Worm (Caenorhabditis elegans): ENCODE measurements around the gene nst-1.

The nst-1 gene

ce11 chrII:8273060-8273459 lies 9.9 kb downstream of the nst-1 start:
- no peak; the same call in 1 of the 2 replicates for TF ChIP-seq D2030.7 (GFP tag; IDR thresholded peaks at IDR 0.05)
- TF ChIP-seq ztf-18 (tag; optimal IDR thresholded peaks at IDR 0.05), result no peak
- peak; percentile 65 for TF ChIP-seq madf-6 (GFP tag; IDR thresholded peaks at IDR 0.05)
- 0 out of 2 replicates have a peak, but pooled peaks have one; percentile 50 for TF ChIP-seq Y53G8AR.9 (GFP tag; conservative IDR thresholded peaks at IDR 0.05)
- TF ChIP-seq Y79H2A.3 (GFP tag; conservative IDR thresholded peaks at IDR 0.05), result no peak
- peak; percentile 20; the same call in 1 of the 2 replicates for TF ChIP-seq rcor-1 (GFP tag; IDR thresholded peaks at IDR 0.05)
- TF ChIP-seq ceh-27 (GFP tag; optimal IDR thresholded peaks at IDR 0.05), result no peak
- TF ChIP-seq lin-54 (GFP tag; optimal IDR thresholded peaks at IDR 0.05), result peak; percentile 13
- peak; percentile 3 for TF ChIP-seq zim-3 (tag; optimal IDR thresholded peaks at IDR 0.05)
- TF ChIP-seq hlh-26 (GFP tag; conservative IDR thresholded peaks at IDR 0.05), result no peak
- TF ChIP-seq tlf-1 (GFP tag; optimal IDR thresholded peaks at IDR 0.05), result peak; percentile 47
- peak; percentile 64 for TF ChIP-seq F49E8.2 (tag; optimal IDR thresholded peaks at IDR 0.05; ENCODE audit: insufficient read depth)
- TF ChIP-seq F33H1.4 (GFP tag; IDR thresholded peaks at IDR 0.05), result peak; percentile 42
- TF ChIP-seq xnd-1 (tag; optimal IDR thresholded peaks at IDR 0.05), result peak; percentile 44
- TF ChIP-seq unc-130 (GFP tag; optimal IDR thresholded peaks at IDR 0.05), result peak; percentile 25
- no peak for TF ChIP-seq Y95B8A.8 (GFP tag; IDR thresholded peaks at IDR 0.05)
- TF ChIP-seq him-1 (tag; optimal IDR thresholded peaks at IDR 0.05), result peak; percentile 20
- TF ChIP-seq hrde-1 (tag; optimal IDR thresholded peaks at IDR 0.05; ENCODE audit: borderline replicate concordance), result peak; percentile 29
- TF ChIP-seq B0336.3 (GFP tag; IDR thresholded peaks at IDR 0.05), result peak; percentile 64; the same call in 1 of the 2 replicates
- no peak for TF ChIP-seq ama-1 (optimal IDR thresholded peaks at IDR 0.05)
- TF ChIP-seq ama-1 (GFP tag; optimal IDR thresholded peaks at IDR 0.05), result peak in 1 of 2 experiments; percentile 2
- no peak for TF ChIP-seq egl-44 (GFP tag; IDR thresholded peaks at IDR 0.05)
- peak; percentile 29 for TF ChIP-seq athp-1 (tag; optimal IDR thresholded peaks at IDR 0.05)
- peak; percentile 6 for TF ChIP-seq atf-7 (tag; optimal IDR thresholded peaks at IDR 0.05)
- peak; percentile 65 for TF ChIP-seq ekl-4 (GFP tag; IDR thresholded peaks at IDR 0.05)
- no peak for TF ChIP-seq repo-1 (tag; optimal IDR thresholded peaks at IDR 0.05)

- no peak for TF ChIP-seq F57A8.1 (GFP tag; optimal IDR thresholded peaks at IDR 0.05)
- no peak for TF ChIP-seq nfya-1 (tag; optimal IDR thresholded peaks at IDR 0.05; ENCODE audit: borderline replicate concordance, insufficient read depth)
- TF ChIP-seq ceh-100 (GFP tag; IDR thresholded peaks at IDR 0.05), result no peak
- TF ChIP-seq madf-8 (GFP tag; conservative IDR thresholded peaks at IDR 0.05), result peak; percentile 76
- no peak for TF ChIP-seq F10E7.11 (tag; optimal IDR thresholded peaks at IDR 0.05)
- peak; percentile 7; the same call in 1 of the 2 replicates for TF ChIP-seq dox-1 (GFP tag; IDR thresholded peaks at IDR 0.05)
- no peak for TF ChIP-seq hmg-20 (GFP tag; IDR thresholded peaks at IDR 0.05)
- TF ChIP-seq xnd-1 (tag; optimal IDR thresholded peaks at IDR 0.05), result peak; percentile 88
- TF ChIP-seq snpc-1.1 (tag; optimal IDR thresholded peaks at IDR 0.05; ENCODE audit: insufficient read depth), result no peak
- TF ChIP-seq unc-130 (GFP tag; optimal IDR thresholded peaks at IDR 0.05), result no peak
- no peak for TF ChIP-seq egl-18 (GFP tag; IDR thresholded peaks at IDR 0.05)
- TF ChIP-seq ccch-3 (GFP tag; optimal IDR thresholded peaks at IDR 0.05), result no peak
- no peak for TF ChIP-seq Y95B8A.8 (GFP tag; IDR thresholded peaks at IDR 0.05)
- TF ChIP-seq lin-35 (GFP tag; optimal IDR thresholded peaks at IDR 0.05), result no peak
- peak; percentile 88 for TF ChIP-seq F33H1.4 (GFP tag; IDR thresholded peaks at IDR 0.05)
- TF ChIP-seq sdz-38 (tag; optimal IDR thresholded peaks at IDR 0.05), result no peak
- peak; percentile 93 for TF ChIP-seq madf-6 (GFP tag; IDR thresholded peaks at IDR 0.05)
- TF ChIP-seq tbx-9 (tag; optimal IDR thresholded peaks at IDR 0.05; ENCODE audit: borderline replicate concordance), result no peak
- peak; percentile 82 for TF ChIP-seq efl-1 (GFP tag; optimal IDR thresholded peaks at IDR 0.05)
- TF ChIP-seq snpc-1.3 (tag; optimal IDR thresholded peaks at IDR 0.05; ENCODE audit: insufficient read depth), result peak; percentile 20
- TF ChIP-seq F39B2.1 (GFP tag; IDR thresholded peaks at IDR 0.05), result no peak
- TF ChIP-seq lir-1 (GFP tag; conservative IDR thresholded peaks at IDR 0.05), result no peak
- no peak for TF ChIP-seq Y56A3A.18 (GFP tag; IDR thresholded peaks at IDR 0.05)
- TF ChIP-seq him-1 (tag; optimal IDR thresholded peaks at IDR 0.05), result peak; percentile 31
- TF ChIP-seq dpl-1 (GFP tag; optimal IDR thresholded peaks at IDR 0.05), result peak; percentile 43
- TF ChIP-seq ztf-18 (tag; optimal IDR thresholded peaks at IDR 0.05), result no peak
Observed at ce11 chrII:8269855-8270647, 13.0 kb downstream of the nst-1 start, which contains the start of gene tdc-1. TSS of gene tdc-1 (plus strand) at chrII:8270597.

Data from whole organism, young adult.